Worm (Caenorhabditis elegans) whole organism, L2 larva: Measurements from ENCODE around the gene ZK512.11.

Experiments
- R02D3.7 ChIP-seq: fragments of 150-350 bp; optimal IDR thresholded peaks from 2 replicates; lab custom pipeline; 2014; ENCODE audit warnings: missing biosample characterization, missing genetic modification characterization
- ama-1 ChIP-seq: fragments of 150-350 bp; optimal IDR thresholded peaks from 2 replicates; lab custom pipeline; 2018; ENCODE audit warnings: inconsistent platforms
- lin-39 ChIP-seq: fragments of 150-350 bp; optimal IDR thresholded peaks from 2 replicates; lab custom pipeline; 2014; ENCODE audit warnings: missing biosample characterization, missing genetic modification reagents, missing genetic modification characterization
- mdl-1 ChIP-seq, 2 experiments: fragments of 150-350 bp in 1 of 2; sonication (generic microtip) in 1 of 2; optimal IDR thresholded peaks; 2 replicates each; lab custom pipeline; 2017; ENCODE audit warnings: missing biosample characterization in 2 of 2, missing genetic modification characterization in 2 of 2
- nhr-237 ChIP-seq: fragments of 150-350 bp; optimal IDR thresholded peaks from 2 replicates; lab custom pipeline; 2014; ENCODE audit warnings: missing biosample characterization, missing genetic modification characterization
- nhr-25 ChIP-seq: fragments of 150-350 bp; sonication (generic microtip); optimal IDR thresholded peaks from 3 replicates; lab custom pipeline; 2014; ENCODE audit warnings: missing biosample characterization, missing genetic modification characterization
- ztf-11 ChIP-seq: sonication (generic microtip); optimal IDR thresholded peaks from 2 replicates; lab custom pipeline; 2017; ENCODE audit warnings: missing biosample characterization, missing genetic modification characterization

ce11 chrIII:9173239-9173638 lies 29.2 kb downstream of the ZK512.11 start:
- TF ChIP-seq R02D3.7 (tag; lab: Kevin White, UChicago) (no peak), nhr-237 (tag; lab: Kevin White, UChicago) (no peak), ztf-11 (tag; lab: Kevin White, UChicago) (no peak), mdl-1 (tag; optimal IDR thresholded peaks at IDR 0.05; lab: Kevin White, UChicago) (no peak), ama-1 (lab: Kevin White, UChicago) (no peak), lin-39 (no peak), nhr-25 (tag; lab: Kevin White, UChicago) (no peak)
